Fruit fly (Drosophila melanogaster) Kc167 (cell line): Measurements from ENCODE around the gene lbl.

ENCODE experiments used
- h ChIP-seq: fragments of >200 bp; optimal IDR thresholded peaks from 3 replicates; lab custom pipeline; 2018; ENCODE audit warnings: missing external identifiers
- psq ChIP-seq: fragments of >200 bp; optimal IDR thresholded peaks from 2 replicates; lab custom pipeline; 2017; ENCODE audit warnings: missing external identifiers

DNA sequence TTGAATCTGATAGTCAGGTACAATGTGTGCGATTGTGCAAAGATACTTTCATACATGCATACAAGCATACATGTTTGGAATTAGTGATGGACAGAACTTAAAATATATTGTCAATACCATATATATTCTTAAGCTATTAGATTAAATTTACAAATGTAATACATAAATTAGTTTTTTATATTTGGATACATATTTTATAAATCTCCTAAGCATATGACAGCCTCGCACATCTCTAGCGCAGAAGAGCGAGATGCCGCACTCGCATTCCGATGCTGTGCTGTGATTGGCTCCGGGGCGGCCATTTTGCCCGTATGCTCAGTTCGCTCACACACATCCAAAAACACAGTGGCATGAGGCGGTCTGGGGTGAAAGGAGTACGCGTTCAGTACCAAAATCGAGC lies 55.3 kb downstream of the lbl start, which contains the start of gene tin:
- TF ChIP-seq h (lab: Kevin White, UChicago) (no peak), psq (no peak)
